Worm (Caenorhabditis elegans) whole organism, L1 larva: ENCODE results near the gene ogdh-1.

ENCODE experiments used
- C16A3.4 ChIP-seq: fragments of 150-350 bp; optimal IDR thresholded peaks from 2 replicates; lab custom pipeline; 2014; ENCODE audit warnings: missing biosample characterization, missing genetic modification characterization
- ceh-88 ChIP-seq: fragments of 200-800 bp; sonication (Bioruptor generic); IDR thresholded peaks from 2 replicates; pipeline ENCODE4 v1.3.6; 2022; ENCODE audit warnings: missing genetic modification characterization, missing compliant biosample characterization
- dpl-1 ChIP-seq, 3 experiments: fragments of 150-350 bp in 2 of 3; sonication (generic microtip) in 1 of 3; optimal IDR thresholded peaks; 2 replicates each; lab custom pipeline; 2014 to 2017; ENCODE audit warnings: missing biosample characterization in 3 of 3, missing genetic modification characterization in 3 of 3, missing genetic modification reagents in 3 of 3
- efl-1 ChIP-seq, 4 experiments: fragments of 150-350 bp; optimal IDR thresholded peaks in 3 of 4; peaks in 1 of 4; 1 replicate in 1 of 4; 2 replicates in 3 of 4; lab custom pipeline; 2014; ENCODE audit warnings: missing biosample characterization in 2 of 4, missing genetic modification characterization in 2 of 4, missing genetic modification reagents in 2 of 4
- efl-3 ChIP-seq: fragments of 200-800 bp; sonication (Bioruptor generic); optimal IDR thresholded peaks from 2 replicates; lab custom pipeline; 2018; ENCODE audit warnings: mild to moderate bottlenecking, missing genetic modification characterization, missing compliant biosample characterization
- elt-2 ChIP-seq: sonication (generic microtip); optimal IDR thresholded peaks from 2 replicates; lab custom pipeline; 2016; ENCODE audit warnings: missing genetic modification characterization, mild to moderate bottlenecking, inconsistent platforms, missing compliant biosample characterization, missing genetic modification reagents
- fkh-4 ChIP-seq: sonication (generic microtip); optimal IDR thresholded peaks from 2 replicates; lab custom pipeline; 2016; ENCODE audit warnings: missing compliant biosample characterization, missing genetic modification characterization, borderline replicate concordance
- fos-1 ChIP-seq: fragments of 150-350 bp; optimal IDR thresholded peaks from 2 replicates; lab custom pipeline; 2014; ENCODE audit warnings: missing biosample characterization, missing genetic modification characterization
- mdl-1 ChIP-seq, 2 experiments: fragments of 150-350 bp; optimal IDR thresholded peaks; 2 replicates each; lab custom pipeline; 2014 to 2017; ENCODE audit warnings: missing biosample characterization in 2 of 2, missing genetic modification characterization in 2 of 2, inconsistent platforms in 1 of 2
- nhr-84 ChIP-seq: sonication (generic microtip); optimal IDR thresholded peaks from 2 replicates; lab custom pipeline; 2017; ENCODE audit warnings: missing biosample characterization, missing genetic modification characterization
- rnt-1 ChIP-seq: sonication (generic microtip); optimal IDR thresholded peaks from 2 replicates; lab custom pipeline; 2016; ENCODE audit warnings: mild to moderate bottlenecking, missing genetic modification characterization, moderate library complexity, missing compliant biosample characterization
- skn-1 ChIP-seq: fragments of 150-350 bp; optimal IDR thresholded peaks from 2 replicates; lab custom pipeline; 2014; ENCODE audit warnings: missing biosample characterization, missing genetic modification characterization
- sox-4 ChIP-seq: sonication (generic microtip); optimal IDR thresholded peaks from 2 replicates; lab custom pipeline; 2016; ENCODE audit warnings: missing genetic modification characterization, missing compliant biosample characterization
- tlp-1 ChIP-seq: fragments of 150-350 bp; optimal IDR thresholded peaks from 2 replicates; lab custom pipeline; 2014; ENCODE audit warnings: missing biosample characterization, missing genetic modification characterization
- unc-30 ChIP-seq: sonication (generic microtip); optimal IDR thresholded peaks from 2 replicates; lab custom pipeline; 2017; ENCODE audit warnings: missing biosample characterization, missing genetic modification characterization
- unc-98 ChIP-seq: fragments of 200-800 bp; sonication (Bioruptor generic); IDR thresholded peaks from 2 replicates; pipeline ENCODE4 v1.3.6; 2022; ENCODE audit warnings: missing genetic modification characterization, missing compliant biosample characterization
- ztf-4 ChIP-seq: fragments of 150-350 bp; optimal IDR thresholded peaks from 2 replicates; lab custom pipeline; 2014; ENCODE audit warnings: missing biosample characterization, missing genetic modification characterization

The ogdh-1 gene

DNA sequence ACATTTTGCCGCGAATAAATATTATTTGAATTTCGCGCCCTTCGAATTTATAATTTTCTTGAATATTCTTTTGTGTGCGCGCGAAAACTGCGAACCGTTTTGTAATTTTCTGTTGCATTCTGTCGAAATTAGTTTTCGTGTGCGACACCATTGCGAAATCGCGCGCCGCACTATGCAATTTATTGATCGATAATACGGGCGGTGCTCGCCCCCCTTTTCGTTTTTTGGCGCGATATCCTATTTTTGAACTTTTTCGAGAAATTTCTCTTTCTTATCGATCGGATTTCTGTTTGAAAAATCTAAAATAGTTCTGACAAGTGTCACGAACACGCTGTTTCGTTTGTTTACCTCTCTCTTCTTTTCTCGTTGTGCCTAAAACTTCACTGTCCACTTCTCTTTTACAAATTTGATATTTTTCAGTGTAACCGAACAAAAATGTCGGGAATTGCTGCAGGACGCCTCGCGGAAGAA, 53.2 kb downstream of the ogdh-1 start, which contains the start of gene ubc-9 (continued):
- TF ChIP-seq ztf-4 (tag; lab: Kevin White, UChicago) = peak; percentile 26
- TF ChIP-seq mdl-1 (tag; optimal IDR thresholded peaks at IDR 0.05; lab: Kevin White, UChicago) = peak in 1 of 2 experiments; percentile 33
- TF ChIP-seq elt-2 (tag; lab: Kevin White, UChicago) = peak; percentile 31

DNA sequence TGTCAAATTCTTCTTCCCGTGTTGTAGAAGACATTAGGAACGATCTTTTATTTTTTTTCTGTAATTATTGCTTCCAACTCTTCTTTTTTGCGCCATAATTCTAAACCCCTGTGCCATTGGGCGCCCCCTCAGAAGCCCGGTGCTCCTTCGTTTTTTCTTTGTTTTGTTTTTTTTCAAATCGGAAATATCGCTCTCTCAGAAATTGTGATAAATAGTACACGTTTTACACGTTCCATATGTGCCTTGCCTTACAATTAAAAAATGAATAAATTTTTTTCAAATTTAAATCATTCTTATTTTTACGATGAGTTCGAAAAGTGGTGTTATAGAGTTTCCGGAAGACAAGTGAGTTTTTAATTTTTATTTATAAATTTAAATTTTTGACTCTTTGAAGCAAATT, 54.4 kb downstream of the ogdh-1 start, which contains the start of gene F29B9.7:
Gene F29B9.7 (plus strand): TSS at position 301 of the 400 bp plus-strand sequence.
- TF ChIP-seq unc-98 (GFP tag; lab: Robert Waterston, UW) (no peak), fos-1 (tag; lab: Kevin White, UChicago) (no peak), fkh-4 (tag; lab: Kevin White, UChicago) (no peak), tlp-1 (tag; lab: Kevin White, UChicago) (no peak), dpl-1 (GFP tag; optimal IDR thresholded peaks at IDR 0.05; lab: Kevin White, UChicago) (no peak), C16A3.4 (tag; lab: Kevin White, UChicago) (no peak), rnt-1 (tag; lab: Kevin White, UChicago) (no peak), ceh-88 (no peak), sox-4 (tag; lab: Kevin White, UChicago) (no peak), mdl-1 (tag; optimal IDR thresholded peaks at IDR 0.05; lab: Kevin White, UChicago) (no peak), nhr-84 (tag; lab: Kevin White, UChicago) (no peak), efl-3 (no peak), unc-30 (tag; lab: Kevin White, UChicago) (no peak)

DNA sequence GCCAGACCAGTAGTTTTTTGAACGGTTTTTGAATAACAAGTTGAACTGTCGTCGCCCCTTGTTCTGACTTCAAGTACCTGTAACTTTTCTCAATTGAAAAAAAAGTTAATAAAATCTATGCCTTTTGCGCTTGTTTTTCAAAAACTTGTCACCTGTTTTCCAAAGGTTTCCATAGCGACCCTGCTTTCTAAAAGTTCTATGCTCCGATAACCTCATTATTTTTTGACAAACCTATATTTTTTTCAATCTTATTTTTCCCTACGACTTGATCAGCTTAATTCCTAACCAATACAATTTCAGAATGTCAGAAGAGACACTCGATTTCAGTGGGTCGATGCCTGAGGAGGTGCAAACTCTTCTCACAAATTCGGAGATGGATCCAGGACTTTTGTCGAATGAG, 56.4 kb downstream of the ogdh-1 start, which contains the start of gene F29B9.8:
Gene F29B9.8 (plus strand): TSS at position 301 of the 400 bp plus-strand sequence.
- no peak for TF ChIP-seq skn-1 (tag; lab: Kevin White, UChicago)
- TF ChIP-seq efl-1 (optimal IDR thresholded peaks at IDR 0.05; lab: Kevin White, UChicago) = no peak
- TF ChIP-seq efl-1 (GFP tag; optimal IDR thresholded peaks at IDR 0.05 in 1 of 2; lab: Kevin White, UChicago) = peak in 1 of 2 experiments; percentile 29
